Worm (Caenorhabditis elegans) whole organism, late embryonic: ENCODE measurements around the gene nhr-39.

Source experiments
- C08G9.2 ChIP-seq: sonication (generic microtip); optimal IDR thresholded peaks from 2 replicates; lab custom pipeline; 2016; ENCODE audit warnings: mild to moderate bottlenecking, missing genetic modification characterization, moderate library complexity, missing compliant biosample characterization
- C38D4.7 ChIP-seq: fragments of 200-800 bp; sonication (Bioruptor generic); optimal IDR thresholded peaks from 2 replicates; lab custom pipeline; 2018; ENCODE audit warnings: mild to moderate bottlenecking, missing genetic modification characterization, moderate library complexity, missing compliant biosample characterization
- K02D7.2 ChIP-seq: sonication (generic microtip); optimal IDR thresholded peaks from 2 replicates; lab custom pipeline; 2017; ENCODE audit warnings: mild to moderate bottlenecking, missing genetic modification characterization, missing compliant biosample characterization
- T23F11.4 ChIP-seq: fragments of 200-800 bp; sonication (Bioruptor generic); optimal IDR thresholded peaks from 2 replicates; lab custom pipeline; 2018; ENCODE audit warnings: mild to moderate bottlenecking, missing genetic modification characterization, missing compliant biosample characterization
- Y22D7AL.16 ChIP-seq: sonication (generic microtip); optimal IDR thresholded peaks from 2 replicates; lab custom pipeline; 2016; ENCODE audit warnings: missing genetic modification characterization, missing compliant biosample characterization
- ahr-1 ChIP-seq: sonication (generic microtip); optimal IDR thresholded peaks from 2 replicates; lab custom pipeline; 2016; ENCODE audit warnings: missing genetic modification characterization, missing compliant biosample characterization
- ceh-14 ChIP-seq: sonication (generic microtip); optimal IDR thresholded peaks from 2 replicates; lab custom pipeline; 2016; ENCODE audit warnings: missing genotype, missing genetic modification characterization, missing compliant biosample characterization
- ceh-18 ChIP-seq: sonication (generic microtip); optimal IDR thresholded peaks from 2 replicates; lab custom pipeline; 2016; ENCODE audit warnings: missing genetic modification characterization, missing compliant biosample characterization
- ceh-30 ChIP-seq: fragments of 150-350 bp; optimal IDR thresholded peaks from 2 replicates; lab custom pipeline; 2014; ENCODE audit warnings: missing biosample characterization, missing genetic modification characterization
- ceh-48 ChIP-seq: sonication (generic microtip); optimal IDR thresholded peaks from 2 replicates; lab custom pipeline; 2016; ENCODE audit warnings: missing genetic modification characterization, inconsistent platforms, missing compliant biosample characterization
- ceh-6 ChIP-seq: fragments of 200-800 bp; sonication (Bioruptor generic); optimal IDR thresholded peaks from 2 replicates; lab custom pipeline; 2018; ENCODE audit warnings: mild to moderate bottlenecking, missing genetic modification characterization, missing compliant biosample characterization
- che-1 ChIP-seq: sonication (generic microtip); optimal IDR thresholded peaks from 2 replicates; lab custom pipeline; 2016; ENCODE audit warnings: mild to moderate bottlenecking, missing genetic modification characterization, missing compliant biosample characterization
- dmd-4 ChIP-seq: sonication (generic microtip); optimal IDR thresholded peaks from 2 replicates; lab custom pipeline; 2016; ENCODE audit warnings: borderline replicate concordance, missing genetic modification characterization, missing compliant biosample characterization
- elt-2 ChIP-seq: sonication (generic microtip); optimal IDR thresholded peaks from 2 replicates; lab custom pipeline; 2016; ENCODE audit warnings: missing genetic modification reagents, missing genetic modification characterization, missing compliant biosample characterization
- elt-4 ChIP-seq: sonication (generic microtip); optimal IDR thresholded peaks from 2 replicates; lab custom pipeline; 2016; ENCODE audit warnings: missing genetic modification characterization, missing compliant biosample characterization
- fax-1 ChIP-seq: sonication (generic microtip); optimal IDR thresholded peaks from 2 replicates; lab custom pipeline; 2016; ENCODE audit warnings: missing genotype, missing genetic modification characterization, missing compliant biosample characterization
- fkh-10 ChIP-seq: fragments of 150-350 bp; optimal IDR thresholded peaks from 2 replicates; lab custom pipeline; 2014; ENCODE audit warnings: missing biosample characterization, missing genetic modification reagents, missing genetic modification characterization
- hlh-15 ChIP-seq: sonication (generic microtip); optimal IDR thresholded peaks from 2 replicates; lab custom pipeline; 2016; ENCODE audit warnings: missing genetic modification characterization, missing compliant biosample characterization
- hlh-30 ChIP-seq: sonication (generic microtip); optimal IDR thresholded peaks from 2 replicates; lab custom pipeline; 2017; ENCODE audit warnings: antibody characterized with exemption, missing genetic modification characterization, missing compliant biosample characterization; ENCODE audit not compliant: insufficient read depth
- lim-6 ChIP-seq: sonication (generic microtip); optimal IDR thresholded peaks from 2 replicates; lab custom pipeline; 2016; ENCODE audit warnings: missing genetic modification characterization, missing compliant biosample characterization
- madf-2 ChIP-seq: sonication (generic microtip); optimal IDR thresholded peaks from 2 replicates; lab custom pipeline; 2017; ENCODE audit warnings: missing genetic modification characterization, missing compliant biosample characterization
- mec-3 ChIP-seq: sonication (generic microtip); optimal IDR thresholded peaks from 2 replicates; lab custom pipeline; 2016; ENCODE audit warnings: borderline replicate concordance, missing genetic modification characterization, missing compliant biosample characterization
- nhr-11 ChIP-seq: fragments of 150-350 bp; optimal IDR thresholded peaks from 2 replicates; lab custom pipeline; 2014; ENCODE audit warnings: missing biosample characterization, missing genetic modification characterization
- nhr-232 ChIP-seq: sonication (generic microtip); optimal IDR thresholded peaks from 2 replicates; lab custom pipeline; 2016; ENCODE audit warnings: missing genetic modification characterization, missing compliant biosample characterization
- npax-4 ChIP-seq: sonication (generic microtip); optimal IDR thresholded peaks from 2 replicates; lab custom pipeline; 2016; ENCODE audit warnings: missing genetic modification characterization, missing compliant biosample characterization
- pag-3 ChIP-seq: sonication (generic microtip); optimal IDR thresholded peaks from 2 replicates; lab custom pipeline; 2016; ENCODE audit warnings: missing compliant biosample characterization, missing genetic modification characterization, borderline replicate concordance
- pat-9 ChIP-seq: fragments of 200-800 bp; sonication (Bioruptor generic); optimal IDR thresholded peaks from 2 replicates; lab custom pipeline; 2018; ENCODE audit warnings: mild to moderate bottlenecking, missing genetic modification characterization, moderate library complexity, missing compliant biosample characterization
- pax-1 ChIP-seq: fragments of 150-350 bp; optimal IDR thresholded peaks from 2 replicates; lab custom pipeline; 2014; ENCODE audit warnings: missing biosample characterization, missing genetic modification characterization
- pha-4 ChIP-seq: fragments of 150-350 bp; optimal IDR thresholded peaks from 2 replicates; lab custom pipeline; 2018; ENCODE audit warnings: missing biosample characterization, missing genetic modification reagents, missing genetic modification characterization
- pros-1 ChIP-seq: fragments of 150-350 bp; optimal IDR thresholded peaks from 2 replicates; lab custom pipeline; 2014; ENCODE audit warnings: missing biosample characterization, missing genetic modification reagents, missing genetic modification characterization
- sdc-2 ChIP-seq: sonication (generic microtip); optimal IDR thresholded peaks from 2 replicates; lab custom pipeline; 2016; ENCODE audit warnings: missing genotype, missing genetic modification characterization, missing compliant biosample characterization
- sox-2 ChIP-seq: fragments of 200-800 bp; sonication (Bioruptor generic); IDR thresholded peaks from 2 replicates; pipeline ENCODE4 v1.3.6; 2022; ENCODE audit warnings: missing genetic modification reagents, missing genetic modification characterization, missing compliant biosample characterization
- sox-4 ChIP-seq: sonication (generic microtip); optimal IDR thresholded peaks from 2 replicates; lab custom pipeline; 2017; ENCODE audit warnings: mild to moderate bottlenecking, missing genetic modification characterization, inconsistent platforms, missing compliant biosample characterization
- tbx-2 ChIP-seq: sonication (generic microtip); optimal IDR thresholded peaks from 2 replicates; lab custom pipeline; 2016; ENCODE audit warnings: missing genetic modification characterization, missing compliant biosample characterization
- tbx-7 ChIP-seq: sonication (generic microtip); optimal IDR thresholded peaks from 2 replicates; lab custom pipeline; 2016; ENCODE audit warnings: missing genotype, missing genetic modification characterization, missing compliant biosample characterization
- unc-42 ChIP-seq: sonication (generic microtip); optimal IDR thresholded peaks from 2 replicates; lab custom pipeline; 2016; ENCODE audit warnings: missing genotype, missing genetic modification characterization, missing compliant biosample characterization
- unc-86 ChIP-seq: sonication (generic microtip); optimal IDR thresholded peaks from 2 replicates; lab custom pipeline; 2016; ENCODE audit warnings: missing genetic modification characterization, missing compliant biosample characterization
- ztf-16 ChIP-seq: sonication (generic microtip); optimal IDR thresholded peaks from 2 replicates; lab custom pipeline; 2017; ENCODE audit warnings: missing genetic modification characterization, missing compliant biosample characterization

Gene nhr-39

ce11 chrV:9332611-9333315 lies 29.6 kb downstream of the nhr-39 start:
- TF ChIP-seq pag-3 (tag; lab: Kevin White, UChicago): no peak
- no peak for TF ChIP-seq K02D7.2 (tag; lab: Kevin White, UChicago)
- TF ChIP-seq hlh-15 (tag; lab: Kevin White, UChicago): no peak
- TF ChIP-seq pax-1: no peak
- TF ChIP-seq tbx-2: no peak
- no peak for TF ChIP-seq C38D4.7 (GFP tag; lab: Kevin White, UChicago)
- TF ChIP-seq unc-86 (tag; lab: Kevin White, UChicago): no peak
- TF ChIP-seq hlh-30 (tag; lab: Kevin White, UChicago): no peak
- TF ChIP-seq pat-9 (tag; lab: Kevin White, UChicago): no peak
- TF ChIP-seq elt-4 (tag; lab: Kevin White, UChicago): no peak
- TF ChIP-seq nhr-232 (tag; lab: Kevin White, UChicago): no peak
- no peak for TF ChIP-seq dmd-4
- TF ChIP-seq ztf-16: no peak
- TF ChIP-seq tbx-7 (tag; lab: Kevin White, UChicago): no peak
- TF ChIP-seq, all 69 proteins: peak for 0

- TF ChIP-seq ceh-6 (no peak), hlh-30 (tag; lab: Kevin White, UChicago) (no peak), pag-3 (tag; lab: Kevin White, UChicago) (no peak), nhr-11 (no peak), npax-4 (tag; lab: Kevin White, UChicago) (no peak), unc-42 (tag; lab: Kevin White, UChicago) (no peak), nhr-232 (tag; lab: Kevin White, UChicago) (no peak), C08G9.2 (tag; lab: Kevin White, UChicago) (no peak), pha-4 (tag; lab: Kevin White, UChicago) (no peak), ceh-18 (no peak), che-1 (tag; lab: Kevin White, UChicago) (no peak), ceh-30 (tag; lab: Kevin White, UChicago) (no peak), ceh-48 (tag; lab: Kevin White, UChicago) (no peak), ahr-1 (no peak), ceh-14 (tag; lab: Kevin White, UChicago) (no peak), pat-9 (tag; lab: Kevin White, UChicago) (no peak), Y22D7AL.16 (tag; lab: Kevin White, UChicago) (no peak), sdc-2 (tag; lab: Kevin White, UChicago) (no peak)
- TF ChIP-seq, all 69 proteins: peak for 0
Measured at ce11 chrV:9333316-9334048, 30.4 kb downstream of the nhr-39 start, which contains the start of gene acl-14. Gene acl-14, minus strand, starts transcription at chrV:9333631.

ce11 chrV:9334216-9334615 lies 31.1 kb downstream of the nhr-39 start, which contains the start of gene ucp-4:
Gene ucp-4, plus strand, starts transcription at chrV:9334298.
- TF ChIP-seq elt-2 (tag; lab: Kevin White, UChicago) (no peak), pros-1 (tag; lab: Kevin White, UChicago) (no peak), lim-6 (no peak), fax-1 (tag; lab: Kevin White, UChicago) (no peak), pat-9 (tag; lab: Kevin White, UChicago) (no peak), T23F11.4 (GFP tag; lab: Kevin White, UChicago) (no peak), fkh-10 (GFP tag; lab: Kevin White, UChicago) (no peak), sdc-2 (tag; lab: Kevin White, UChicago) (no peak), mec-3 (tag; lab: Kevin White, UChicago) (no peak), sox-2 (no peak), sox-4 (tag; lab: Kevin White, UChicago) (no peak), hlh-30 (tag; lab: Kevin White, UChicago) (no peak), madf-2 (tag; lab: Kevin White, UChicago) (no peak), pha-4 (tag; lab: Kevin White, UChicago) (no peak), ceh-6 (no peak)
